Worm (Caenorhabditis elegans) whole organism, L3 larva: ENCODE measurements around the gene chil-9.

Source experiments
- ama-1 ChIP-seq: fragments of 150-350 bp; optimal IDR thresholded peaks from 2 replicates; lab custom pipeline; 2018
- fkh-10 ChIP-seq: sonication (generic microtip); optimal IDR thresholded peaks from 2 replicates; lab custom pipeline; 2017; ENCODE audit warnings: missing biosample characterization, missing genetic modification reagents, missing genetic modification characterization
- nfya-1 ChIP-seq: sonication (generic microtip); optimal IDR thresholded peaks from 2 replicates; lab custom pipeline; 2017; ENCODE audit warnings: missing genetic modification characterization, mild to moderate bottlenecking, missing compliant biosample characterization, antibody characterized with exemption, moderate library complexity; ENCODE audit not compliant: insufficient read depth
- nhr-12 ChIP-seq: fragments of 150-350 bp; optimal IDR thresholded peaks from 2 replicates; lab custom pipeline; 2014; ENCODE audit warnings: missing biosample characterization, missing genetic modification characterization
- nhr-237 ChIP-seq: fragments of 150-350 bp; optimal IDR thresholded peaks from 2 replicates; lab custom pipeline; 2014; ENCODE audit warnings: missing biosample characterization, missing genetic modification characterization
- nhr-28 ChIP-seq: fragments of 150-350 bp; optimal IDR thresholded peaks from 2 replicates; lab custom pipeline; 2014; ENCODE audit warnings: missing biosample characterization, missing genetic modification characterization
- nhr-76 ChIP-seq: fragments of 150-350 bp; sonication (generic microtip); optimal IDR thresholded peaks from 5 replicates; lab custom pipeline; 2014; ENCODE audit warnings: missing biosample characterization, missing genetic modification characterization
- unc-39 ChIP-seq: sonication (generic microtip); optimal IDR thresholded peaks from 4 replicates; lab custom pipeline; 2017; ENCODE audit warnings: missing biosample characterization, missing genetic modification characterization
- unc-62 ChIP-seq: fragments of 150-350 bp; sonication (generic microtip); optimal IDR thresholded peaks from 4 replicates; lab custom pipeline; 2014; ENCODE audit warnings: missing biosample characterization, missing genetic modification reagents, missing genetic modification characterization

- TF ChIP-seq ama-1 (lab: Kevin White, UChicago) (no peak), nhr-76 (no peak), fkh-10 (GFP tag; lab: Kevin White, UChicago) (no peak), unc-62 (GFP tag; lab: Kevin White, UChicago) (no peak), nhr-237 (tag; lab: Kevin White, UChicago) (no peak), nhr-12 (tag; lab: Kevin White, UChicago) (no peak), unc-39 (tag; lab: Kevin White, UChicago) (no peak), nhr-28 (tag; lab: Kevin White, UChicago) (no peak), nfya-1 (tag; lab: Kevin White, UChicago) (no peak)
These were observed 12.7 kb upstream of the chil-9 start, which contains the start of gene chil-6 for ce11 chrII:9857791-9858190.
